Worm (Caenorhabditis elegans) whole organism, L4 larva: ENCODE data around the gene dnj-7.
A peak's percentile ranks its signal among the peaks of the same experiment; 100 is the strongest.

ENCODE experiments used
- F10B5.3 ChIP-seq: sonication (generic microtip); optimal IDR thresholded peaks from 2 replicates; lab custom pipeline; 2016; ENCODE audit warnings: mild to moderate bottlenecking, missing genetic modification characterization, missing compliant biosample characterization
- F26F4.8 ChIP-seq: fragments of 200-800 bp; sonication (Bioruptor generic); conservative IDR thresholded peaks from 2 replicates; pipeline ENCODE4 v1.3.6; 2022; ENCODE audit warnings: missing genetic modification characterization, missing compliant biosample characterization
- F37D6.2 ChIP-seq: sonication (generic microtip); optimal IDR thresholded peaks from 2 replicates; lab custom pipeline; 2016; ENCODE audit warnings: mild to moderate bottlenecking, missing genetic modification characterization, missing compliant biosample characterization
- Y48G9A.11 ChIP-seq: fragments of 200-800 bp; sonication (Bioruptor generic); IDR thresholded peaks from 2 replicates; pipeline ENCODE4 v1.3.6; 2022; ENCODE audit warnings: missing genetic modification reagents, missing genetic modification characterization, missing compliant biosample characterization
- ZK337.2 ChIP-seq: fragments of 200-800 bp; sonication (Bioruptor generic); IDR thresholded peaks from 2 replicates; pipeline ENCODE4 v1.3.6; 2022; ENCODE audit warnings: missing genetic modification reagents, missing genetic modification characterization, missing compliant biosample characterization
- aha-1 ChIP-seq: fragments of 150-350 bp; peaks from one replicate; lab custom pipeline; 2014; ENCODE audit warnings: missing biosample characterization, missing genetic modification characterization
- aly-2 ChIP-seq: sonication (generic microtip); optimal IDR thresholded peaks from 2 replicates; lab custom pipeline; 2018; ENCODE audit warnings: missing biosample characterization, missing genetic modification characterization
- arid-1 ChIP-seq: fragments of 200-800 bp; sonication (Bioruptor generic); conservative IDR thresholded peaks from 2 replicates; pipeline ENCODE4 v1.3.6; 2022; ENCODE audit warnings: missing genetic modification reagents, missing genetic modification characterization, missing compliant biosample characterization
- ceh-20 ChIP-seq: fragments of 200-800 bp; sonication (Bioruptor generic); IDR thresholded peaks from 2 replicates; pipeline ENCODE4 v1.3.6; 2022; ENCODE audit warnings: missing genetic modification reagents, missing genetic modification characterization, missing compliant biosample characterization
- ceh-28 ChIP-seq: fragments of 150-350 bp; optimal IDR thresholded peaks from 2 replicates; lab custom pipeline; 2014; ENCODE audit warnings: missing biosample characterization, missing genetic modification reagents, missing genetic modification characterization
- ceh-32 ChIP-seq: sonication (generic microtip); optimal IDR thresholded peaks from 2 replicates; lab custom pipeline; 2016; ENCODE audit warnings: mild to moderate bottlenecking, missing genetic modification characterization, missing compliant biosample characterization; ENCODE audit not compliant: poor library complexity
- daf-12 ChIP-seq: fragments of 150-350 bp; optimal IDR thresholded peaks from 2 replicates; lab custom pipeline; 2014; ENCODE audit warnings: missing biosample characterization, missing genetic modification reagents, missing genetic modification characterization
- daf-16 ChIP-seq, 3 experiments: sonication (generic microtip); optimal IDR thresholded peaks; 2 replicates each; lab custom pipeline; 2016 to 2017; ENCODE audit warnings: missing genetic modification characterization in 3 of 3, missing genetic modification reagents in 3 of 3, mild to moderate bottlenecking in 2 of 3, missing compliant biosample characterization in 2 of 3, missing biosample characterization in 1 of 3, moderate library complexity in 1 of 3
- dmd-6 ChIP-seq: fragments of 200-800 bp; sonication (Bioruptor generic); IDR thresholded peaks from 2 replicates; pipeline ENCODE4 v1.3.6; 2022; ENCODE audit warnings: missing genetic modification reagents, missing genetic modification characterization, missing compliant biosample characterization
- dmd-8 ChIP-seq: fragments of 200-800 bp; sonication (Bioruptor generic); IDR thresholded peaks from 2 replicates; pipeline ENCODE4 v1.3.6; 2022; ENCODE audit warnings: missing genetic modification characterization, missing compliant biosample characterization
- duxl-1 ChIP-seq: sonication (generic microtip); optimal IDR thresholded peaks from 2 replicates; lab custom pipeline; 2016; ENCODE audit warnings: mild to moderate bottlenecking, missing genetic modification characterization, moderate library complexity, missing compliant biosample characterization; ENCODE audit not compliant: poor library complexity
- dve-1 ChIP-seq: sonication (generic microtip); optimal IDR thresholded peaks from 2 replicates; lab custom pipeline; 2017; ENCODE audit warnings: antibody characterized with exemption, mild to moderate bottlenecking, missing genetic modification characterization, missing compliant biosample characterization; ENCODE audit not compliant: insufficient read depth
- fkh-10 ChIP-seq: fragments of 150-350 bp; optimal IDR thresholded peaks from 2 replicates; lab custom pipeline; 2014; ENCODE audit warnings: missing biosample characterization, missing genetic modification reagents, missing genetic modification characterization
- fos-1 ChIP-seq: fragments of 150-350 bp; optimal IDR thresholded peaks from 2 replicates; lab custom pipeline; 2014; ENCODE audit warnings: missing biosample characterization, missing genetic modification characterization
- hlh-30 ChIP-seq: sonication (generic microtip); optimal IDR thresholded peaks from 2 replicates; lab custom pipeline; 2017; ENCODE audit warnings: antibody characterized with exemption, mild to moderate bottlenecking, missing genetic modification characterization, missing compliant biosample characterization; ENCODE audit not compliant: insufficient read depth
- jun-1 ChIP-seq: fragments of 150-350 bp; optimal IDR thresholded peaks from 2 replicates; lab custom pipeline; 2014; ENCODE audit warnings: missing biosample characterization, missing genetic modification reagents, missing genetic modification characterization
- lin-1 ChIP-seq: fragments of 200-800 bp; sonication (Bioruptor generic); IDR thresholded peaks from 2 replicates; pipeline ENCODE4 v1.3.6; 2022; ENCODE audit warnings: missing genetic modification reagents, missing genetic modification characterization, missing compliant biosample characterization
- lin-38 ChIP-seq: fragments of 200-800 bp; sonication (Bioruptor generic); IDR thresholded peaks from 2 replicates; pipeline ENCODE4 v1.3.6; 2022; ENCODE audit warnings: missing genetic modification reagents, missing genetic modification characterization, missing compliant biosample characterization
- madf-5 ChIP-seq, 2 experiments: fragments of 200-800 bp; sonication (Bioruptor generic); IDR thresholded peaks; 2 replicates each; pipeline ENCODE4 v1.3.6; 2022; ENCODE audit warnings: missing compliant biosample characterization in 2 of 2, missing genetic modification characterization in 2 of 2
- mep-1 ChIP-seq: fragments of 150-350 bp; sonication (generic microtip); optimal IDR thresholded peaks from 3 replicates; lab custom pipeline; 2014; ENCODE audit warnings: missing biosample characterization, missing genetic modification characterization
- mes-2 ChIP-seq: sonication (generic microtip); optimal IDR thresholded peaks from 2 replicates; lab custom pipeline; 2016; ENCODE audit warnings: missing genotype, mild to moderate bottlenecking, missing genetic modification characterization, missing compliant biosample characterization; ENCODE audit not compliant: poor library complexity, severe bottlenecking
- nhr-102 ChIP-seq: sonication (generic microtip); optimal IDR thresholded peaks from 2 replicates; lab custom pipeline; 2016; ENCODE audit warnings: mild to moderate bottlenecking, missing genetic modification characterization, moderate library complexity, missing compliant biosample characterization
- nhr-41 ChIP-seq: fragments of 200-800 bp; sonication (Bioruptor generic); IDR thresholded peaks from 2 replicates; pipeline ENCODE4 v1.3.6; 2022; ENCODE audit warnings: missing genetic modification reagents, missing genetic modification characterization, missing compliant biosample characterization
- pha-4 ChIP-seq, 2 experiments: fragments of 150-350 bp in 1 of 2; fragments of 200-800 bp in 1 of 2; sonication (Bioruptor generic) in 1 of 2; IDR thresholded peaks in 1 of 2; optimal IDR thresholded peaks in 1 of 2; 2 replicates each; pipeline versions ENCODE4 v1.3.6 to Lab custom; 2014 to 2022; ENCODE audit warnings: missing genetic modification characterization in 2 of 2, missing genetic modification reagents in 2 of 2, missing biosample characterization in 1 of 2, missing compliant biosample characterization in 1 of 2
- rbr-2 ChIP-seq: sonication (generic microtip); optimal IDR thresholded peaks from 2 replicates; lab custom pipeline; 2016; ENCODE audit warnings: missing genotype, missing genetic modification characterization, missing compliant biosample characterization
- sdz-12 ChIP-seq: fragments of 200-800 bp; sonication (Bioruptor generic); optimal IDR thresholded peaks from 2 replicates; lab custom pipeline; 2018; ENCODE audit warnings: mild to moderate bottlenecking, missing genetic modification characterization, missing compliant biosample characterization
- set-16 ChIP-seq: fragments of 200-800 bp; sonication (Bioruptor generic); IDR thresholded peaks from 2 replicates; pipeline ENCODE4 v1.3.6; 2022; ENCODE audit warnings: missing genetic modification reagents, missing genetic modification characterization, missing compliant biosample characterization
- snpc-1.2 ChIP-seq: fragments of 200-800 bp; sonication (Bioruptor generic); IDR thresholded peaks from 2 replicates; pipeline ENCODE4 v1.3.6; 2022; ENCODE audit warnings: missing genetic modification reagents, missing genetic modification characterization, missing compliant biosample characterization
- tra-1 ChIP-seq: fragments of 200-800 bp; sonication (Bioruptor generic); IDR thresholded peaks from 2 replicates; pipeline ENCODE4 v1.3.6; 2022; ENCODE audit warnings: missing genetic modification reagents, missing genetic modification characterization, missing compliant biosample characterization
- unc-62 ChIP-seq, 3 experiments: fragments of 150-350 bp in 1 of 3; sonication (generic microtip); optimal IDR thresholded peaks in 2 of 3; peaks in 1 of 3; 1 replicate in 1 of 3; 2 replicates in 2 of 3; lab custom pipeline; 2014 to 2017; ENCODE audit warnings: missing biosample characterization in 3 of 3, missing genetic modification characterization in 3 of 3, missing genetic modification reagents in 3 of 3, missing genotype in 1 of 3
- vab-7 ChIP-seq: fragments of 200-800 bp; sonication (Bioruptor generic); IDR thresholded peaks from 2 replicates; pipeline ENCODE4 v1.3.6; 2022; ENCODE audit warnings: missing genetic modification reagents, missing genetic modification characterization, missing compliant biosample characterization
- zfp-3 ChIP-seq: fragments of 200-800 bp; sonication (Bioruptor generic); conservative IDR thresholded peaks from 2 replicates; pipeline ENCODE4 v1.3.6; 2022; ENCODE audit warnings: missing genetic modification reagents, missing genetic modification characterization, missing compliant biosample characterization
- zip-2 ChIP-seq: fragments of 150-350 bp; optimal IDR thresholded peaks from 2 replicates; lab custom pipeline; 2014; ENCODE audit warnings: missing biosample characterization, missing genetic modification characterization
- ztf-11 ChIP-seq: fragments of 150-350 bp; optimal IDR thresholded peaks from 2 replicates; lab custom pipeline; 2014; ENCODE audit warnings: missing biosample characterization, missing genetic modification characterization

The dnj-7 gene

DNA sequence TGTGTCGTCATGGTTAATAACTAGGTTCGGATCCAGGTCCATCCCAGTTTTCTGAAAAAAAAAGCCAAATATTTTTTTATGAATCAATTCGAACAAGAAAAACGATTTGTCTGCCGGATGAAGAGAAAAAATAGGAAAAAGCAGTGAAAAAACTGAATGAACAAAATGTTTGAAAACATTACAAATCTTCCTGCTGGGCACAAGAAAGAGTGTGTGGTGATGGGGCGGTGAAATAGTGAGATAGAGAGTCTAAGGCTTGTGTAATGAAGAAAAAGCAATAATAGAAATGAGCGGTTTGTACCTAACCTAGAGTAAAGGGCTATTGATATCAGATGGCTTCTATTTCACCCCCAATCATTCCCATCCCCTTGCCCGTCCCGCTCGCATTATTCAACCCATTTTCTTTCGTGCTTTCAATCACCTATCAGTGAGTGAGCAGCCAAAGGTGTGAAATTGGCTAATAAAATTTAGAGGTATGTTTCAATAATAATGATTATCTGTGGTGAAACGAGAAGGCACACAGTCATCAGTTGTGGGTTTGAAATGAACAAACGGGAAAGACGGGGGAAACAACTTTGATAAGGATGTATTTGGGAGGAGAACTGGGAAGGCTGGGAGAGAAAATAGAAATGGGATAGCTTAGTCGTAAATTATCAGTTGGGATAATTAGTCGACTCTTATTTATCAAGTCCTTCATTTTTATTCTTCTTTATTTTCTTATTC, 23.6 kb upstream of the dnj-7 start, which contains the start of gene bar-1 (continued):
- TF ChIP-seq dmd-6 (GFP tag; lab: Robert Waterston, UW): peak; percentile 39; the same call in 1 of the 2 replicates

DNA sequence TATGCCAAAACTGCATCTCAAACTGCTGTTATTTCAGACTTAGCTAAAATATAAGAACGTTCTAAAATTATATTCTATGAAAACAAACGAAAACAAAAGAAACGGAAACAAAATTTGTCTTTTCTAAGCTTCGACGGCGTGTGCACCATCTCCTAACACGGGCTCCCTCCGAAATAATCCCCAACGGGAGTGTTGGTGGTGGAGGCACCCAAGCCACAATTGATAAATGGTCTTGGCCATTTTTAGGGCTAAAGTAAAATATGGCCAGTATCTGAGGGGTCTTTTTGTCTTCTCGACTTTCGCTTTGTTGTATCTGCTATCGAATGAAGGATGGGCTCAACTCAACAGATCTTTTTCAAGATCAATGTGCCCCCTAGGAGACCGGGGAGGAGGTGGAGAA, 19.0 kb upstream of the dnj-7 start:
- no peak for TF ChIP-seq pha-4 (GFP tag; IDR thresholded peaks at IDR 0.05; lab: Robert Waterston, UW)
- no peak for TF ChIP-seq pha-4 (tag; optimal IDR thresholded peaks at IDR 0.05; lab: Kevin White, UChicago)
- peak in 1 of 2 experiments; percentile 47 for TF ChIP-seq unc-62 (GFP tag; optimal IDR thresholded peaks at IDR 0.05 in 1 of 2; lab: Kevin White, UChicago)
- TF ChIP-seq unc-62 (tag; optimal IDR thresholded peaks at IDR 0.05; lab: Kevin White, UChicago): no peak
- TF ChIP-seq dmd-8: no peak
- no peak for TF ChIP-seq set-16 (GFP tag; lab: Robert Waterston, UW)
- no peak for TF ChIP-seq sdz-12 (GFP tag; lab: Kevin White, UChicago)
- TF ChIP-seq arid-1 (GFP tag; lab: Robert Waterston, UW): no peak

DNA sequence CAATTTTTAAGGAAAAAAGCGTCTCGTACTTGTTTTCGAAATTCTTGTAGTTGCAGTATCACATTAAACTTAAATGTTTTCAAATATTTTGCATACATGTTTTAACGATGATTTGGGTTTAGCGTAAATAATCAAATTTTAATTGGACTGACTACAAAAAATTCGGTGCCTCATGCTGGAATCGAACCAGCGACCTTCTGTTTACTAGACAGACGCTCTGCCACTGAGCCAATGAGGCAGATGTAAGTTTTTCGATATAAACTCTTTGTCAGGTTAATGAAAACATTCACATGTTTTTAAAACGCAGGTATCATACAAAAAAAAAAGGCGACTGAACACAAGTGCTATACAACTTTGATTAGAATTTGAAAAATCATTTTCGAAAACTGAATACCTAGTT, 17.5 kb upstream of the dnj-7 start:
- TF ChIP-seq duxl-1 (tag; lab: Kevin White, UChicago) (no peak), nhr-41 (no peak), rbr-2 (tag; lab: Kevin White, UChicago) (no peak), daf-16 (GFP tag; optimal IDR thresholded peaks at IDR 0.05; lab: Kevin White, UChicago) (peak in 1 of 2 experiments; percentile 69), daf-16 (tag; optimal IDR thresholded peaks at IDR 0.05; lab: Kevin White, UChicago) (peak; percentile 84), jun-1 (tag; lab: Kevin White, UChicago) (no peak), F10B5.3 (tag; lab: Kevin White, UChicago) (no peak), dve-1 (tag; lab: Kevin White, UChicago) (peak; percentile 29), mes-2 (tag; lab: Kevin White, UChicago) (peak; percentile 60), lin-38 (GFP tag; lab: Robert Waterston, UW) (no peak), nhr-102 (tag; lab: Kevin White, UChicago) (no peak), fkh-10 (GFP tag; lab: Kevin White, UChicago) (no peak), daf-12 (no peak), aly-2 (no peak), aha-1 (tag; lab: Kevin White, UChicago) (peak; percentile 87), F26F4.8 (GFP tag; lab: Robert Waterston, UW) (no peak), ztf-11 (tag; lab: Kevin White, UChicago) (no peak), ceh-32 (tag; lab: Kevin White, UChicago) (no peak), hlh-30 (peak; percentile 15), fos-1 (tag; lab: Kevin White, UChicago) (no peak), dmd-8 (no peak), zip-2 (tag; lab: Kevin White, UChicago) (no peak), pha-4 (GFP tag; IDR thresholded peaks at IDR 0.05; lab: Robert Waterston, UW) (peak; percentile 51; the same call in 1 of the 2 replicates), pha-4 (tag; optimal IDR thresholded peaks at IDR 0.05; lab: Kevin White, UChicago) (no peak), zfp-3 (GFP tag; lab: Robert Waterston, UW) (0 out of 2 replicates have a peak, but pooled peaks have one; percentile 52), ceh-20 (0 out of 2 replicates have a peak, but pooled peaks have one; percentile 22), arid-1 (GFP tag; lab: Robert Waterston, UW) (0 out of 2 replicates have a peak, but pooled peaks have one; percentile 60), tra-1 (GFP tag; lab: Robert Waterston, UW) (0 out of 2 replicates have a peak, but pooled peaks have one; percentile 67), snpc-1.2 (GFP tag; lab: Robert Waterston, UW) (no peak; the same call in 1 of the 2 replicates), ceh-28 (tag; lab: Kevin White, UChicago) (no peak), F37D6.2 (tag; lab: Kevin White, UChicago) (no peak), madf-5 (GFP tag; IDR thresholded peaks at IDR 0.05; lab: Robert Waterston, UW) (no peak), mep-1 (tag; lab: Kevin White, UChicago) (no peak), vab-7 (GFP tag; lab: Robert Waterston, UW) (peak; percentile 46; the same call in 1 of the 2 replicates), lin-1 (GFP tag; lab: Robert Waterston, UW) (peak; percentile 21; the same call in 1 of the 2 replicates), ZK337.2 (GFP tag; lab: Robert Waterston, UW) (no peak), Y48G9A.11 (peak; percentile 60)
